Worm (Caenorhabditis elegans) whole organism, L3 larva: ENCODE measurements around the gene F19B10.10.

Experiments used
- R02D3.7 ChIP-seq: fragments of 150-350 bp; optimal IDR thresholded peaks from 2 replicates; lab custom pipeline; 2014; ENCODE audit warnings: missing biosample characterization, missing genetic modification characterization
- ZK546.5 ChIP-seq: sonication (generic microtip); optimal IDR thresholded peaks from 2 replicates; lab custom pipeline; 2017; ENCODE audit warnings: missing biosample characterization, missing genetic modification characterization
- ama-1 ChIP-seq: fragments of 150-350 bp; optimal IDR thresholded peaks from 2 replicates; lab custom pipeline; 2018
- ceh-16 ChIP-seq: sonication (generic microtip); optimal IDR thresholded peaks from 2 replicates; lab custom pipeline; 2017; ENCODE audit warnings: missing biosample characterization, missing genetic modification characterization
- egl-27 ChIP-seq: sonication (generic microtip); optimal IDR thresholded peaks from 4 replicates; lab custom pipeline; 2017; ENCODE audit warnings: missing biosample characterization, missing genetic modification reagents, missing genetic modification characterization
- egl-5 ChIP-seq: fragments of 150-350 bp; optimal IDR thresholded peaks from 2 replicates; lab custom pipeline; 2017; ENCODE audit warnings: missing biosample characterization, missing genetic modification reagents, missing genetic modification characterization, inconsistent platforms
- elt-1 ChIP-seq: fragments of 150-350 bp; optimal IDR thresholded peaks from 2 replicates; lab custom pipeline; 2014; ENCODE audit warnings: missing biosample characterization, missing genetic modification characterization
- elt-2 ChIP-seq: sonication (generic microtip); optimal IDR thresholded peaks from 2 replicates; lab custom pipeline; 2016; ENCODE audit warnings: missing genetic modification reagents, mild to moderate bottlenecking, missing genetic modification characterization, missing compliant biosample characterization
- eor-1 ChIP-seq, 2 experiments: fragments of 150-350 bp; optimal IDR thresholded peaks; 2 replicates each; lab custom pipeline; 2014 to 2018; ENCODE audit warnings: missing biosample characterization in 2 of 2, missing genetic modification characterization in 2 of 2
- fkh-2 ChIP-seq: fragments of 150-350 bp; optimal IDR thresholded peaks from 2 replicates; lab custom pipeline; 2014; ENCODE audit warnings: missing biosample characterization, missing genetic modification reagents, missing genetic modification characterization
- jun-1 ChIP-seq: fragments of 150-350 bp; optimal IDR thresholded peaks from 2 replicates; lab custom pipeline; 2014; ENCODE audit warnings: missing biosample characterization, missing genetic modification reagents, missing genetic modification characterization
- lin-15B ChIP-seq: fragments of 150-350 bp; optimal IDR thresholded peaks from 2 replicates; lab custom pipeline; 2014; ENCODE audit warnings: missing biosample characterization, missing genetic modification characterization
- lin-39 ChIP-seq: fragments of 150-350 bp; optimal IDR thresholded peaks from 2 replicates; lab custom pipeline; 2018; ENCODE audit warnings: missing biosample characterization, missing genetic modification reagents, missing genetic modification characterization
- mml-1 ChIP-seq: fragments of 150-350 bp; sonication (generic microtip); optimal IDR thresholded peaks from 3 replicates; lab custom pipeline; 2014; ENCODE audit warnings: missing biosample characterization, missing genetic modification characterization
- nfya-1 ChIP-seq: sonication (generic microtip); optimal IDR thresholded peaks from 2 replicates; lab custom pipeline; 2017; ENCODE audit warnings: missing genetic modification characterization, mild to moderate bottlenecking, missing compliant biosample characterization, antibody characterized with exemption, moderate library complexity; ENCODE audit not compliant: insufficient read depth
- nhr-23 ChIP-seq: fragments of 150-350 bp; optimal IDR thresholded peaks from 2 replicates; lab custom pipeline; 2014; ENCODE audit warnings: missing biosample characterization, missing genetic modification reagents, missing genetic modification characterization
- nhr-237 ChIP-seq: fragments of 150-350 bp; optimal IDR thresholded peaks from 2 replicates; lab custom pipeline; 2014; ENCODE audit warnings: missing biosample characterization, missing genetic modification characterization
- nhr-28 ChIP-seq: fragments of 150-350 bp; optimal IDR thresholded peaks from 2 replicates; lab custom pipeline; 2014; ENCODE audit warnings: missing biosample characterization, missing genetic modification characterization
- nhr-43 ChIP-seq: sonication (generic microtip); optimal IDR thresholded peaks from 2 replicates; lab custom pipeline; 2016; ENCODE audit warnings: mild to moderate bottlenecking, missing genetic modification characterization, missing compliant biosample characterization; ENCODE audit not compliant: poor library complexity, severe bottlenecking
- nhr-76 ChIP-seq: fragments of 150-350 bp; sonication (generic microtip); optimal IDR thresholded peaks from 5 replicates; lab custom pipeline; 2014; ENCODE audit warnings: missing biosample characterization, missing genetic modification characterization
- pqm-1 ChIP-seq: fragments of 150-350 bp; optimal IDR thresholded peaks from 2 replicates; lab custom pipeline; 2017; ENCODE audit warnings: missing biosample characterization, missing genetic modification characterization, inconsistent platforms
- sea-2 ChIP-seq: fragments of 150-350 bp; sonication (generic microtip); optimal IDR thresholded peaks from 4 replicates; lab custom pipeline; 2014; ENCODE audit warnings: missing biosample characterization, missing genetic modification reagents, missing genetic modification characterization
- skn-1 ChIP-seq: fragments of 150-350 bp; optimal IDR thresholded peaks from 2 replicates; lab custom pipeline; 2014; ENCODE audit warnings: missing biosample characterization, missing genetic modification characterization
- snpc-4 ChIP-seq: fragments of 150-350 bp; optimal IDR thresholded peaks from 2 replicates; lab custom pipeline; 2014; ENCODE audit warnings: missing biosample characterization, missing genetic modification characterization
- unc-39 ChIP-seq: sonication (generic microtip); optimal IDR thresholded peaks from 4 replicates; lab custom pipeline; 2017; ENCODE audit warnings: missing biosample characterization, missing genetic modification characterization
- zag-1 ChIP-seq: fragments of 150-350 bp; optimal IDR thresholded peaks from 2 replicates; lab custom pipeline; 2014; ENCODE audit warnings: missing biosample characterization, missing genetic modification characterization
- ztf-11 ChIP-seq: fragments of 150-350 bp; optimal IDR thresholded peaks from 2 replicates; lab custom pipeline; 2014; ENCODE audit warnings: missing biosample characterization, missing genetic modification characterization
- ztf-4 ChIP-seq: fragments of 150-350 bp; optimal IDR thresholded peaks from 2 replicates; lab custom pipeline; 2014; ENCODE audit warnings: missing biosample characterization, missing genetic modification characterization

F19B10.10 gene

ce11 chrII:3641197-3641596 is 40.0 kb downstream of the F19B10.10 start, which contains the start of gene M151.1:
M151.1 (plus strand) TSS chrII:3641497.
- TF ChIP-seq unc-39 (tag; lab: Kevin White, UChicago), result no peak
- TF ChIP-seq, all 47 proteins: peak for 0

DNA sequence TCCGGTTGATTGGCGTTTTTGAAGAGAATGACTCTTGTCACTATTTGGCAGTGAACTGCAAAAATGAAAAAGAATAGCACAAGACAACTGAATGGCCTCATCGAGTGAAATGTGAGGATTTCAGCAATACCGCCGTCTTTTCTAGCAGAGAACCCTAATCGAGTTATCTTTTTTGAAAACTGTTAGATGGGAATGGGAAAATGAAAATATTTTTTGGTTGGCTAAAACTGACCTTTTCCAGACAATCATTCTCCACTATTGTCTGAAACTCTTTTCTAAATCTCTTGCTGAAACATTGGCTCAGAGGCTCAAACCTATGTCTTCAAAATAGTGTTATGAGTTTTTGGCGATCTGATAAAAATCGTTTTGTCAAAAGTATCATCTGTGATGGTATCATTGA is 41.0 kb downstream of the F19B10.10 start, which contains the start of gene M151.10:
TSS of gene M151.10 (minus strand) at position 101 of the 400 bp plus-strand sequence.
- TF ChIP-seq R02D3.7 (tag; lab: Kevin White, UChicago) (no peak), snpc-4 (tag; lab: Kevin White, UChicago) (no peak), lin-39 (tag; lab: Kevin White, UChicago) (no peak), ama-1 (no peak), nhr-28 (tag; lab: Kevin White, UChicago) (no peak), unc-39 (tag; lab: Kevin White, UChicago) (no peak), nhr-237 (no peak), skn-1 (no peak)

DNA sequence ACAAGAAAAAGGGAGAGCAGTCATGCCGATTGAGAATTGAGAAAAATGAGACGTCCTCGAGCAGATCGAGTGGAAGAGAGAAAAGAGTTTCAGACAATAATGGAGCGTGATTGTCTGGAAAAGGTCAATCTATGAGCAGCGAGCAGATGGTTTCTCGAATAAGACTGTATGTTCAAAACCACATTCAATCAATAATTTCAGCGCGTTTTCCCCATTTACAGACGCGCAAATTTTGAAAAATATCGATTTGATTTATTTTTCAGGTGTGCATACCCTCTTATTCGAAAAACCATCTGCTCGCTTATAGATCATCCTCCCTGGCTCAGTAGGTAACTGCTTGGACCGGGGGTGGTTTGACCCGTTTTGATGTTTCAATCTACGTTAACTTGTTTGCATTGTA is 42.0 kb downstream of the F19B10.10 start, which contains the start of gene fbxb-31:
TSS of gene fbxb-31 (minus strand) at position 101 of the 400 bp plus-strand sequence.
- TF ChIP-seq ceh-16 (tag; lab: Kevin White, UChicago) (no peak), lin-39 (tag; lab: Kevin White, UChicago) (no peak), eor-1 (tag; optimal IDR thresholded peaks at IDR 0.05; lab: Kevin White, UChicago) (no peak), ztf-4 (tag; lab: Kevin White, UChicago) (no peak), sea-2 (GFP tag; lab: Kevin White, UChicago) (no peak)

- TF ChIP-seq ZK546.5 (no peak), skn-1 (no peak), nfya-1 (tag; lab: Kevin White, UChicago) (no peak), jun-1 (no peak), egl-5 (no peak), nhr-23 (tag; lab: Kevin White, UChicago) (no peak), ama-1 (no peak), R02D3.7 (tag; lab: Kevin White, UChicago) (no peak), ztf-11 (tag; lab: Kevin White, UChicago) (no peak), snpc-4 (tag; lab: Kevin White, UChicago) (no peak), nhr-43 (no peak), elt-2 (tag; lab: Kevin White, UChicago) (no peak), ceh-16 (tag; lab: Kevin White, UChicago) (no peak), elt-1 (tag; lab: Kevin White, UChicago) (no peak), nhr-237 (no peak), pqm-1 (tag; lab: Kevin White, UChicago) (no peak), mml-1 (tag; lab: Kevin White, UChicago) (no peak), nhr-76 (tag; lab: Kevin White, UChicago) (no peak)
These were observed 46.5 kb downstream of the F19B10.10 start for ce11 chrII:3634765-3635164.

DNA sequence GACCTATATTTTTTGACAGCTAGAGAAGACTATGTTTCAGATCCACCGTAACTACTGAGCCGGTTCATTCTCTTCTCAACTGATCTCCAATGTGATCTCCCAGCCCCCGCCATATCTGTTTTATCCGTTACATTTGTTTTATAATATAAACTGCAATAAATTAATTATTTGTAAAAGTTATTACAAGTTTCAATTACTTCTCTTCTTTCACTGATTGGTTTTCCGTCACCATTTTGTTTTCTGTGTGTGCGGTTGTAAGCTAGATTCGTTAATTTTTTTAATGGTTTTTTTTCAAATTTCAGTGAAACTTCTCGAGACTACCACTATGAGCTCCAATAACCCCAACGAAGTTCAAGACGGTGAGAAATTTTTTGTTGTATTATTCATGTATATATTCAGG is 50.4 kb downstream of the F19B10.10 start, which contains the start of gene M151.2:
TSS of gene M151.2 (plus strand) at position 301 of the 400 bp plus-strand sequence.
- TF ChIP-seq egl-27 (tag; lab: Kevin White, UChicago), result no peak
- TF ChIP-seq ZK546.5, result no peak
- TF ChIP-seq ceh-16 (tag; lab: Kevin White, UChicago), result no peak
- TF ChIP-seq zag-1 (tag; lab: Kevin White, UChicago), result no peak
- TF ChIP-seq fkh-2, result no peak
- TF ChIP-seq lin-15B (tag; lab: Kevin White, UChicago), result no peak
